Fruit fly (Drosophila melanogaster) whole organism: ENCODE data around the gene bnk.

ENCODE experiments used
- CG8478 ChIP-seq: fragments of >200 bp; optimal IDR thresholded peaks from 2 replicates; lab custom pipeline; 2018; ENCODE audit warnings: inconsistent platforms
- pan ChIP-seq: fragments of >200 bp; optimal IDR thresholded peaks from 2 replicates; lab custom pipeline; 2017

DNA sequence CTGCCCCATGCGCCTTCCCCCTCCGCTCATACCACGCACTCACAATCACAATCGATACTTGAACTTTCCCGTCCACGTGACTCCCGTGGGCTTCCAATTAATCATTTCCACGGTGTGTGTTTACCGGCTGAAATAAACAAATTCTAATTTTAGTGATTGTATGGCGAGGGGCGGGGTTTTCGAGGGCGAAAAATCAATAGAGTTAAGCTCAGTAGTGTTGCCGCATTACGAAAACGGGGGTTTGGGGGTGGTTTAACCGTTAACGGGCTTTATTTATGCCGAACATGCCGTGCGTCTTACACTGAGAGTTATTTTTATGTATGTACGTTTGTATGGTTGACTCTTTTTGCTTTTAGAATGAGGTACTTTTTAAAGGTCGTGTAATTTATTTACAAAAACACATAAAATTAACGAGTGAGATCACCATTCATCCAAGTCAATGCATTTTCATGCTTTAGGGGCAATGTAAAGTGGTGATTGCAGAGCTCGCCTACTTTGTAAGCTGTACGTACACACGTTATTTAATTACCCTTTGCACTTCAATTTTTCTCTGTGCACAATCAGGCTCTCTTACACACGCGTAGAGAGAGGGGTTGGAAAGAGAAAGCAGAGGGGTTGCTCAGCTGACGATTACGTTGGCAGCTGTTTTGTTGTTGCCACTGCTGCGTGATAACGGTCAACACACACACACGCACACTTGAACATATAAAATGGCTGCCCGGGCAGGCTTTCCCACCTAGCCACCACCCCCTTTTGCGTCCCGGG is 29.1 kb downstream of the bnk start:
- TF ChIP-seq CG8478 (lab: Kevin White, UChicago): no peak
- TF ChIP-seq pan (lab: Kevin White, UChicago): no peak
